Worm (Caenorhabditis elegans) whole organism, L2 larva: ENCODE results near the gene Y53F4B.20.

Experiments used
- C34F6.9 ChIP-seq: fragments of 150-350 bp; optimal IDR thresholded peaks from 2 replicates; lab custom pipeline; 2014; ENCODE audit warnings: missing biosample characterization, missing genetic modification characterization
- F13H6.1 ChIP-seq: sonication (generic microtip); optimal IDR thresholded peaks from 2 replicates; lab custom pipeline; 2016; ENCODE audit warnings: missing genetic modification characterization, missing compliant biosample characterization
- R02D3.7 ChIP-seq: fragments of 150-350 bp; optimal IDR thresholded peaks from 2 replicates; lab custom pipeline; 2014; ENCODE audit warnings: missing biosample characterization, missing genetic modification characterization
- Y55F3AM.14 ChIP-seq: fragments of 200-800 bp; sonication (Bioruptor generic); optimal IDR thresholded peaks from 2 replicates; lab custom pipeline; 2018; ENCODE audit warnings: mild to moderate bottlenecking, missing genetic modification characterization, missing compliant biosample characterization
- ZK546.5 ChIP-seq: sonication (generic microtip); optimal IDR thresholded peaks from 2 replicates; lab custom pipeline; 2017; ENCODE audit warnings: missing biosample characterization, missing genetic modification characterization
- alr-1 ChIP-seq: fragments of 150-350 bp; optimal IDR thresholded peaks from 2 replicates; lab custom pipeline; 2014; ENCODE audit warnings: missing biosample characterization, missing genetic modification characterization
- ama-1 ChIP-seq: fragments of 150-350 bp; optimal IDR thresholded peaks from 2 replicates; lab custom pipeline; 2018; ENCODE audit warnings: inconsistent platforms
- blmp-1 ChIP-seq: sonication (generic microtip); optimal IDR thresholded peaks from 2 replicates; lab custom pipeline; 2017; ENCODE audit warnings: missing genetic modification characterization, mild to moderate bottlenecking, missing compliant biosample characterization, antibody characterized with exemption, moderate library complexity; ENCODE audit not compliant: insufficient read depth
- ceh-16 ChIP-seq: fragments of 150-350 bp; optimal IDR thresholded peaks from 2 replicates; lab custom pipeline; 2014; ENCODE audit warnings: missing biosample characterization, missing genetic modification characterization
- ceh-82 ChIP-seq: fragments of 150-350 bp; optimal IDR thresholded peaks from 2 replicates; lab custom pipeline; 2014; ENCODE audit warnings: missing biosample characterization, missing genetic modification characterization
- crh-2 ChIP-seq: sonication (generic microtip); optimal IDR thresholded peaks from 2 replicates; lab custom pipeline; 2017; ENCODE audit warnings: missing biosample characterization, missing genetic modification characterization
- egl-27 ChIP-seq: sonication (generic microtip); optimal IDR thresholded peaks from 3 replicates; lab custom pipeline; 2017; ENCODE audit warnings: missing biosample characterization, missing genetic modification reagents, missing genetic modification characterization
- elt-3 ChIP-seq: sonication (generic microtip); optimal IDR thresholded peaks from 2 replicates; lab custom pipeline; 2017; ENCODE audit warnings: missing biosample characterization, missing genetic modification characterization
- gmeb-1 ChIP-seq: fragments of 150-350 bp; optimal IDR thresholded peaks from 2 replicates; lab custom pipeline; 2014; ENCODE audit warnings: missing biosample characterization, missing genetic modification characterization
- lin-11 ChIP-seq: fragments of 150-350 bp; sonication (generic microtip); optimal IDR thresholded peaks from 2 replicates; lab custom pipeline; 2014; ENCODE audit warnings: missing biosample characterization, missing genetic modification characterization, inconsistent platforms, mixed read lengths
- lin-13 ChIP-seq: fragments of 150-350 bp; optimal IDR thresholded peaks from 2 replicates; lab custom pipeline; 2014; ENCODE audit warnings: missing biosample characterization, missing genetic modification reagents, missing genetic modification characterization
- lin-39 ChIP-seq: fragments of 150-350 bp; optimal IDR thresholded peaks from 2 replicates; lab custom pipeline; 2014; ENCODE audit warnings: missing biosample characterization, missing genetic modification reagents, missing genetic modification characterization
- lsy-2 ChIP-seq, 2 experiments: fragments of 150-350 bp in 1 of 2; sonication (generic microtip) in 1 of 2; optimal IDR thresholded peaks; 2 replicates each; lab custom pipeline; 2014 to 2017; ENCODE audit warnings: missing biosample characterization in 2 of 2, missing genetic modification characterization in 2 of 2
- mab-5 ChIP-seq: fragments of 150-350 bp; optimal IDR thresholded peaks from 2 replicates; lab custom pipeline; 2014; ENCODE audit warnings: missing biosample characterization, missing genetic modification characterization
- mbf-1 ChIP-seq: sonication (generic microtip); optimal IDR thresholded peaks from 2 replicates; lab custom pipeline; 2017; ENCODE audit warnings: missing biosample characterization, missing genetic modification characterization
- mdl-1 ChIP-seq, 2 experiments: fragments of 150-350 bp in 1 of 2; sonication (generic microtip) in 1 of 2; optimal IDR thresholded peaks; 2 replicates each; lab custom pipeline; 2017; ENCODE audit warnings: missing biosample characterization in 2 of 2, missing genetic modification characterization in 2 of 2
- nhr-11 ChIP-seq: fragments of 150-350 bp; optimal IDR thresholded peaks from 2 replicates; lab custom pipeline; 2014; ENCODE audit warnings: missing biosample characterization, missing genetic modification characterization
- nhr-129 ChIP-seq: fragments of 150-350 bp; optimal IDR thresholded peaks from 2 replicates; lab custom pipeline; 2014; ENCODE audit warnings: missing biosample characterization, missing genetic modification characterization
- nhr-21 ChIP-seq: fragments of 150-350 bp; optimal IDR thresholded peaks from 2 replicates; lab custom pipeline; 2014; ENCODE audit warnings: missing biosample characterization, missing genetic modification characterization
- nhr-23 ChIP-seq: fragments of 150-350 bp; optimal IDR thresholded peaks from 2 replicates; lab custom pipeline; 2014; ENCODE audit warnings: missing biosample characterization, missing genetic modification reagents, missing genetic modification characterization
- nhr-237 ChIP-seq: fragments of 150-350 bp; optimal IDR thresholded peaks from 2 replicates; lab custom pipeline; 2014; ENCODE audit warnings: missing biosample characterization, missing genetic modification characterization
- nhr-25 ChIP-seq: fragments of 150-350 bp; sonication (generic microtip); optimal IDR thresholded peaks from 3 replicates; lab custom pipeline; 2014; ENCODE audit warnings: missing biosample characterization, missing genetic modification characterization
- nhr-6 ChIP-seq: fragments of 150-350 bp; optimal IDR thresholded peaks from 2 replicates; lab custom pipeline; 2014; ENCODE audit warnings: missing biosample characterization, missing genetic modification characterization
- nhr-77 ChIP-seq: fragments of 150-350 bp; optimal IDR thresholded peaks from 2 replicates; lab custom pipeline; 2014; ENCODE audit warnings: missing biosample characterization, missing genetic modification characterization
- sem-4 ChIP-seq: fragments of 150-350 bp; optimal IDR thresholded peaks from 2 replicates; lab custom pipeline; 2014; ENCODE audit warnings: missing biosample characterization, missing genetic modification reagents, missing genetic modification characterization
- sma-3 ChIP-seq: sonication (generic microtip); optimal IDR thresholded peaks from 2 replicates; lab custom pipeline; 2016; ENCODE audit warnings: missing genetic modification reagents, missing genetic modification characterization, missing compliant biosample characterization
- sma-9 ChIP-seq, 2 experiments: fragments of 150-350 bp in 1 of 2; sonication (generic microtip) in 1 of 2; optimal IDR thresholded peaks; 2 replicates each; lab custom pipeline; 2014 to 2016; ENCODE audit warnings: missing genetic modification characterization in 2 of 2, mild to moderate bottlenecking in 1 of 2, missing biosample characterization in 1 of 2, missing compliant biosample characterization in 1 of 2, missing genetic modification reagents in 1 of 2, moderate library complexity in 1 of 2
- snpc-4 ChIP-seq: fragments of 150-350 bp; optimal IDR thresholded peaks from 2 replicates; lab custom pipeline; 2014; ENCODE audit warnings: missing biosample characterization, missing genetic modification characterization
- unc-55 ChIP-seq: fragments of 150-350 bp; sonication (generic microtip); optimal IDR thresholded peaks from 3 replicates; lab custom pipeline; 2014; ENCODE audit warnings: missing biosample characterization, missing genetic modification reagents, missing genetic modification characterization
- unc-62 ChIP-seq: fragments of 150-350 bp; optimal IDR thresholded peaks from 2 replicates; lab custom pipeline; 2014; ENCODE audit warnings: missing biosample characterization, missing genetic modification reagents, missing genetic modification characterization
- ztf-11 ChIP-seq: sonication (generic microtip); optimal IDR thresholded peaks from 2 replicates; lab custom pipeline; 2017; ENCODE audit warnings: missing biosample characterization, missing genetic modification characterization
- ztf-4 ChIP-seq: fragments of 150-350 bp; optimal IDR thresholded peaks from 2 replicates; lab custom pipeline; 2014; ENCODE audit warnings: missing biosample characterization, missing genetic modification characterization

Y53F4B.20 gene

DNA sequence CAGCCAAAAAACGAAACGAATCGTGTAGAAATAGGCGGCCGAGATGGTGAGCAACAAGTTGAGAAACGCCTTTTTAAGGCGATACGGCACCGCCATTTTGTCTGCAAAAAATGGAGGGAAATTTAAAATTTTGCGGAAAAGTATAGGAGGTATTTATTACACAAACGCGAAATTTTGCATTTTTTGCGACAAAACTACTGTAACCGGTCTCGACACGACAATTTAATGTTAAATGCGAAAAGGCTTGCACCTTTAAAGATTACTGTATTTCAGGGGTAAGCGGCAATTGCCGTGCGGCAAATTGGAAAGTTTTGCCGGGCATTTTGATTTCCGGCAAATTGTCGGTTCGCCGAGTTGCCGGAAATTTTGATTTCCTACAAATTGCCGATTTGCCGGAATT lies 12.7 kb upstream of the Y53F4B.20 start, which contains the start of gene Y53F4B.18:
Y53F4B.18 (minus strand) TSS at position 101 of the 400 bp plus-strand sequence.
- TF ChIP-seq mab-5 (tag; lab: Kevin White, UChicago) (no peak), unc-62 (GFP tag; lab: Kevin White, UChicago) (no peak), nhr-129 (tag; lab: Kevin White, UChicago) (no peak), C34F6.9 (tag; lab: Kevin White, UChicago) (no peak), mbf-1 (tag; lab: Kevin White, UChicago) (no peak), crh-2 (tag; lab: Kevin White, UChicago) (no peak), alr-1 (no peak), ceh-16 (tag; lab: Kevin White, UChicago) (no peak), Y55F3AM.14 (GFP tag; lab: Kevin White, UChicago) (no peak)
- TF ChIP-seq, all 48 proteins: peak for 0

DNA sequence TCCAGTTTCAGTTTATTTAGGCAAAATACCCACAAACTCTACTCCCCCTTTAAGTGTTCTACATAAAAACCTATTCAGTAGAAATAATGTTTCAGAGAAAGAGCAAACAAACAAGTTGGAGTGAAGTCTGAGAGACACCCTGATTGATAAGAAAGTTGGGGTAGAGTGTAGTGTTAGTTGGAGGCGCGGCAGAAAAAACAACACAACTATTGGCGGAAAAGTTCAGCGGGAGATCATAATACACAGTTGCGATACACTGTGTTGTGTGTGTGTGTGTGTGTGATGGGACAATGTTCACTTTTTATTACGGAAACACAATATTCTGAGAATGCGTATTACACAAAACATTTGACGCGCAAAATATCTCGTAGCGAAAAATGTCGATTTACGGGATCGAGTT lies 9.5 kb upstream of the Y53F4B.20 start:
- TF ChIP-seq nhr-129 (tag; lab: Kevin White, UChicago) (peak; percentile 43), ceh-82 (tag; lab: Kevin White, UChicago) (no peak), sma-3 (peak; percentile 18), F13H6.1 (peak; percentile 2)

DNA sequence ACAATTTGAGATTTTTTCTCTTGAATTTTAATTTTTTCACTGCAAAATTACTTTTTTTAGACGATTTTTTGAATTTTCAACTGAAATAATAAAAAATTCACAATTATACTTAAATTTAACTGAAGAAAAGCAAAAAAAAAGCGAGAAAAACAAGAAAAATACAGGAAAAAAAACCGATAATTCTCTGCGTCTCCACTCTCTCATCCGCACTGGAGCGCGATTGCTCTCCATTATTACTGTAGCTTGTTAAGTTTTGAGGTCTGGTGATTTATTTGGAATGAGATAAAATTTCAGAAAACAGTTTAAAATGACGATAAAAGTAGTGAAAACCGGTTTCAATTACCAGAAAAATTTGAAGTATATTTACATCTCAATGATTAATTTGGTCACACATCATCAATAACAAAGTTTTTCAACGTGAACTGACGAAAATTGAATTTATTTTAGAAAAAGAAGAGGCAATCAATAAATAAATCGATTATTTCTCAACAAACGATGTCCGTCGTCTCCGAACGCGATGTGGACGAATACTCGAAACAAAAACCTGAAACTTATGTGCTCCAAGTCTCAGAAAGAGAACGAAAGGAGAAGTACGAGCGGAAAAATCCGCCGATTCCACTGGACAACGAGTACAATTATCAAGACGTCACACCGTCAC lies 7.4 kb upstream of the Y53F4B.20 start, which contains the start of gene Y53F4B.19:
Y53F4B.19 (plus strand) TSS at position 157 of the 658 bp plus-strand sequence.
- TF ChIP-seq nhr-129 (tag; lab: Kevin White, UChicago) (no peak), ama-1 (lab: Kevin White, UChicago) (no peak), lin-11 (tag; lab: Kevin White, UChicago) (no peak), ztf-4 (tag; lab: Kevin White, UChicago) (no peak)

DNA sequence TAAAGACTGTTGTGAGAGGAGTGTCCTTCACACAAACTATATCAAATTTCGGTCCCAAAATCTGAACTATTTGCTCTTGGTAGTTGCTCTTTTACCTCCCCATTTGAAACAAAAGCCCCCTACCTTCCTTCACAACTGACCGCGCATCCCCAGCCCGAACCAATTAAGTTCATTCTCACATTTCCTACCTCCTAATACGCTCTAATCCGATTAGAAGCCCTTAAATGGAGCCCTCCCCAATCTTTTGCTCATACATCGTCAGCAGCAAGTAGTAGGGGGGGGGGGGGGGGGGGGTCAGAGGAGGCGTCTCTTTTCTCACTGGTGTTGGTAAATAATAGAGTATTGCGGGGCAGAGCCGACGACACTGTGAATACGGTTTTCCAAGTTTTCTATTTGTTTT lies 3.7 kb upstream of the Y53F4B.20 start:
- TF ChIP-seq gmeb-1 (no peak), alr-1 (no peak), nhr-23 (tag; lab: Kevin White, UChicago) (no peak), nhr-77 (tag; lab: Kevin White, UChicago) (no peak), blmp-1 (tag; lab: Kevin White, UChicago) (no peak), egl-27 (tag; lab: Kevin White, UChicago) (no peak), mdl-1 (tag; optimal IDR thresholded peaks at IDR 0.05; lab: Kevin White, UChicago) (no peak), lin-39 (tag; lab: Kevin White, UChicago) (no peak), nhr-25 (tag; lab: Kevin White, UChicago) (no peak), snpc-4 (tag; lab: Kevin White, UChicago) (no peak), ama-1 (lab: Kevin White, UChicago) (no peak), nhr-129 (tag; lab: Kevin White, UChicago) (no peak), sem-4 (no peak), R02D3.7 (tag; lab: Kevin White, UChicago) (no peak), Y55F3AM.14 (GFP tag; lab: Kevin White, UChicago) (no peak), unc-55 (GFP tag; lab: Kevin White, UChicago) (no peak), nhr-237 (tag; lab: Kevin White, UChicago) (no peak), ZK546.5 (no peak)

DNA sequence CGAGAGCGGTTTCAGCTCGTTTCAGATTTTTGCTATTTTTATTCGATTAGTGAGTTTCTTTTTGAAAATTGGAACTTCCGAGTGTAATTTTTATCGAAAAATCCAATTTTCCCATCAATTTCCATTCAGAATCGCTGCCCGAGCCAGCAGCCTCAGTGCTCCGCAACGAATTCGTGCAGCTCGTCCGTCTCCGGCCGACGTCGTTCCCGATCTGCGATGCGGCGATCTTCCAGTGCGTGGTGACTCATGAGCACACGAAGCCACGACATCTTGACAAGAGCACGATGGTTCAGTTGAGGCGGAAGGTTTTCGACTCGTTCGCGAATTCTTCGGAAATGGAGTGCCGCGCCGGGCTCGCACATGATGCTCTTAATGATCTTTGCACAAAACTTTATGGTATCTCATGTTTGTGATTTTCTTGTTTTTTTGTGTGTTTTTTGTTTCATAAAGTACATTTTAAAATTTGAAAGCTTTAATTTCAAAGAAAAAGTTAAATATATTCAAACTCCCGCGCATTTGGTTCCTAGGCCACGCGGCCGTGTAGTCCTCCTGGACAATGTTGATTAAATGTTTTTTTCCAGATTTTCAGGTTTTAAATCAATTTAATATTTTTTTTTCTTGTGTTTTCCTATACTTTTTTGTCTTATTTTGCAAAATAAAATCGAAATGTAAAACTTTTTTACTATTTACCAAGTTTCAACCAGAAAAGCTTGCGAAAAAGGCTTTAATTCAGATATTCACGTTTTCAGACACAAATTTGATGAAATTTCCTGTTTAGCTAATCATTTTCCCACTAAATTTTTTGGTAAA lies 5.0 kb downstream of the Y53F4B.20 start:
- TF ChIP-seq elt-3 (tag; lab: Kevin White, UChicago) = no peak
- no peak for TF ChIP-seq Y55F3AM.14 (GFP tag; lab: Kevin White, UChicago)
- TF ChIP-seq lsy-2 (tag; optimal IDR thresholded peaks at IDR 0.05; lab: Kevin White, UChicago) = peak; percentile 62 to 78
- no peak for TF ChIP-seq egl-27 (tag; lab: Kevin White, UChicago)
- peak; percentile 94 for TF ChIP-seq gmeb-1
- no peak for TF ChIP-seq lin-11 (tag; lab: Kevin White, UChicago)
- TF ChIP-seq ztf-11 (tag; lab: Kevin White, UChicago) = no peak
- peak; percentile 9 for TF ChIP-seq snpc-4 (tag; lab: Kevin White, UChicago)
- peak; percentile 15 for TF ChIP-seq mab-5 (tag; lab: Kevin White, UChicago)
- TF ChIP-seq sma-3 = peak; percentile 76
- TF ChIP-seq F13H6.1 = peak; percentile 61
- TF ChIP-seq C34F6.9 (tag; lab: Kevin White, UChicago) = peak; percentile 27
- TF ChIP-seq nhr-25 (tag; lab: Kevin White, UChicago) = peak; percentile 14
- TF ChIP-seq lin-13 (GFP tag; lab: Kevin White, UChicago) = peak; percentile 53
- TF ChIP-seq sma-9 (GFP tag; optimal IDR thresholded peaks at IDR 0.05; lab: Kevin White, UChicago) = no peak
- no peak for TF ChIP-seq sma-9 (tag; optimal IDR thresholded peaks at IDR 0.05; lab: Kevin White, UChicago)
- no peak for TF ChIP-seq ZK546.5
- TF ChIP-seq nhr-6 = no peak
- no peak for TF ChIP-seq alr-1
- no peak for TF ChIP-seq nhr-21 (tag; lab: Kevin White, UChicago)
- TF ChIP-seq nhr-11 (tag; lab: Kevin White, UChicago) = no peak
- TF ChIP-seq crh-2 (tag; lab: Kevin White, UChicago) = peak; percentile 32
- peak; percentile 60 for TF ChIP-seq unc-55 (GFP tag; lab: Kevin White, UChicago)
